Worm (Caenorhabditis elegans) whole organism, L4 larva: ENCODE results near the gene madd-3.

Experiments used
- ceh-44 ChIP-seq: fragments of 200-800 bp; sonication (Bioruptor generic); IDR thresholded peaks from 2 replicates; pipeline ENCODE4 v1.3.6; 2022; ENCODE audit warnings: missing genetic modification reagents, missing genetic modification characterization, missing compliant biosample characterization
- daf-19 ChIP-seq: fragments of 200-800 bp; sonication (Bioruptor generic); conservative IDR thresholded peaks from 2 replicates; pipeline ENCODE4 v1.3.6; 2022; ENCODE audit warnings: missing genetic modification characterization, missing compliant biosample characterization
- gei-8 ChIP-seq: fragments of 200-800 bp; sonication (Bioruptor generic); optimal IDR thresholded peaks from 2 replicates; lab custom pipeline; 2018; ENCODE audit warnings: mild to moderate bottlenecking, missing genetic modification characterization, missing compliant biosample characterization
- nhr-10 ChIP-seq: fragments of 150-350 bp; optimal IDR thresholded peaks from 2 replicates; lab custom pipeline; 2014; ENCODE audit warnings: missing biosample characterization, missing genetic modification characterization
- nhr-237 ChIP-seq: sonication (generic microtip); optimal IDR thresholded peaks from 2 replicates; lab custom pipeline; 2017; ENCODE audit warnings: missing biosample characterization, missing genetic modification characterization
- pha-4 ChIP-seq, 2 experiments: fragments of 150-350 bp in 1 of 2; fragments of 200-800 bp in 1 of 2; sonication (Bioruptor generic) in 1 of 2; IDR thresholded peaks in 1 of 2; optimal IDR thresholded peaks in 1 of 2; 2 replicates each; pipeline versions ENCODE4 v1.3.6 to Lab custom; 2014 to 2022; ENCODE audit warnings: missing genetic modification characterization in 2 of 2, missing genetic modification reagents in 2 of 2, missing biosample characterization in 1 of 2, missing compliant biosample characterization in 1 of 2
- rbr-2 ChIP-seq: sonication (generic microtip); optimal IDR thresholded peaks from 2 replicates; lab custom pipeline; 2016; ENCODE audit warnings: missing genotype, missing genetic modification characterization, missing compliant biosample characterization
- saeg-2 ChIP-seq: fragments of 200-800 bp; sonication (Bioruptor generic); IDR thresholded peaks from 2 replicates; pipeline ENCODE4 v1.3.6; 2022; ENCODE audit warnings: missing genetic modification reagents, missing genetic modification characterization, missing compliant biosample characterization
- skn-1 ChIP-seq: fragments of 150-350 bp; optimal IDR thresholded peaks from 2 replicates; lab custom pipeline; 2014; ENCODE audit warnings: missing biosample characterization, missing genetic modification characterization
- zip-11 ChIP-seq: fragments of 200-800 bp; sonication (Bioruptor generic); IDR thresholded peaks from 2 replicates; pipeline ENCODE4 v1.3.6; 2022; ENCODE audit warnings: missing genetic modification characterization, missing compliant biosample characterization
- ztf-11 ChIP-seq: fragments of 150-350 bp; optimal IDR thresholded peaks from 2 replicates; lab custom pipeline; 2014; ENCODE audit warnings: missing biosample characterization, missing genetic modification characterization

ce11 chrX:14324289-14324688, 27.8 kb upstream of the madd-3 start:
- TF ChIP-seq skn-1 (tag; lab: Kevin White, UChicago) (no peak), ztf-11 (no peak), nhr-237 (no peak), pha-4 (GFP tag; IDR thresholded peaks at IDR 0.05; lab: Robert Waterston, UW) (no peak), pha-4 (tag; optimal IDR thresholded peaks at IDR 0.05; lab: Kevin White, UChicago) (no peak), zip-11 (GFP tag; lab: Robert Waterston, UW) (no peak), gei-8 (GFP tag; lab: Kevin White, UChicago) (no peak), saeg-2 (GFP tag; lab: Robert Waterston, UW) (no peak), ceh-44 (GFP tag; lab: Robert Waterston, UW) (no peak), rbr-2 (tag; lab: Kevin White, UChicago) (no peak), daf-19 (GFP tag; lab: Robert Waterston, UW) (no peak), nhr-10 (tag; lab: Kevin White, UChicago) (no peak)
